Worm (Caenorhabditis elegans) whole organism, L2 larva: ENCODE data around the gene ZK593.3.

Experiments
- F13H6.1 ChIP-seq: sonication (generic microtip); optimal IDR thresholded peaks from 2 replicates; lab custom pipeline; 2016; ENCODE audit warnings: missing genetic modification characterization, missing compliant biosample characterization
- Y55F3AM.14 ChIP-seq: fragments of 200-800 bp; sonication (Bioruptor generic); optimal IDR thresholded peaks from 2 replicates; lab custom pipeline; 2018; ENCODE audit warnings: mild to moderate bottlenecking, missing genetic modification characterization, missing compliant biosample characterization
- alr-1 ChIP-seq: fragments of 150-350 bp; optimal IDR thresholded peaks from 2 replicates; lab custom pipeline; 2014; ENCODE audit warnings: missing biosample characterization, missing genetic modification characterization
- aly-2 ChIP-seq: fragments of 150-350 bp; optimal IDR thresholded peaks from 2 replicates; lab custom pipeline; 2014; ENCODE audit warnings: missing biosample characterization, missing genetic modification characterization
- ama-1 ChIP-seq: fragments of 150-350 bp; optimal IDR thresholded peaks from 2 replicates; lab custom pipeline; 2018; ENCODE audit warnings: inconsistent platforms
- blmp-1 ChIP-seq: sonication (generic microtip); optimal IDR thresholded peaks from 2 replicates; lab custom pipeline; 2017; ENCODE audit warnings: missing genetic modification characterization, mild to moderate bottlenecking, missing compliant biosample characterization, antibody characterized with exemption, moderate library complexity; ENCODE audit not compliant: insufficient read depth
- ceh-16 ChIP-seq: fragments of 150-350 bp; optimal IDR thresholded peaks from 2 replicates; lab custom pipeline; 2014; ENCODE audit warnings: missing biosample characterization, missing genetic modification characterization
- ceh-82 ChIP-seq: fragments of 150-350 bp; optimal IDR thresholded peaks from 2 replicates; lab custom pipeline; 2014; ENCODE audit warnings: missing biosample characterization, missing genetic modification characterization
- crh-2 ChIP-seq: sonication (generic microtip); optimal IDR thresholded peaks from 2 replicates; lab custom pipeline; 2017; ENCODE audit warnings: missing biosample characterization, missing genetic modification characterization
- dmd-4 ChIP-seq: sonication (generic microtip); optimal IDR thresholded peaks from 2 replicates; lab custom pipeline; 2017; ENCODE audit warnings: missing biosample characterization, missing genetic modification characterization
- egl-27 ChIP-seq: sonication (generic microtip); optimal IDR thresholded peaks from 3 replicates; lab custom pipeline; 2017; ENCODE audit warnings: missing biosample characterization, missing genetic modification reagents, missing genetic modification characterization
- elt-1 ChIP-seq: fragments of 150-350 bp; optimal IDR thresholded peaks from 2 replicates; lab custom pipeline; 2014; ENCODE audit warnings: missing biosample characterization, missing genetic modification characterization
- elt-3 ChIP-seq: sonication (generic microtip); optimal IDR thresholded peaks from 2 replicates; lab custom pipeline; 2017; ENCODE audit warnings: missing biosample characterization, missing genetic modification characterization
- fos-1 ChIP-seq: fragments of 150-350 bp; optimal IDR thresholded peaks from 2 replicates; lab custom pipeline; 2014; ENCODE audit warnings: missing biosample characterization, missing genetic modification characterization
- lin-11 ChIP-seq: fragments of 150-350 bp; sonication (generic microtip); optimal IDR thresholded peaks from 2 replicates; lab custom pipeline; 2014; ENCODE audit warnings: missing biosample characterization, missing genetic modification characterization, inconsistent platforms, mixed read lengths
- lin-13 ChIP-seq: fragments of 150-350 bp; optimal IDR thresholded peaks from 2 replicates; lab custom pipeline; 2014; ENCODE audit warnings: missing biosample characterization, missing genetic modification reagents, missing genetic modification characterization
- lin-39 ChIP-seq: fragments of 150-350 bp; optimal IDR thresholded peaks from 2 replicates; lab custom pipeline; 2014; ENCODE audit warnings: missing biosample characterization, missing genetic modification reagents, missing genetic modification characterization
- mab-5 ChIP-seq: fragments of 150-350 bp; optimal IDR thresholded peaks from 2 replicates; lab custom pipeline; 2014; ENCODE audit warnings: missing biosample characterization, missing genetic modification characterization
- mbf-1 ChIP-seq: sonication (generic microtip); optimal IDR thresholded peaks from 2 replicates; lab custom pipeline; 2017; ENCODE audit warnings: missing biosample characterization, missing genetic modification characterization
- nhr-10 ChIP-seq: sonication (generic microtip); optimal IDR thresholded peaks from 2 replicates; lab custom pipeline; 2017; ENCODE audit warnings: missing biosample characterization, missing genetic modification characterization
- nhr-11 ChIP-seq: fragments of 150-350 bp; optimal IDR thresholded peaks from 2 replicates; lab custom pipeline; 2014; ENCODE audit warnings: missing biosample characterization, missing genetic modification characterization
- nhr-129 ChIP-seq: fragments of 150-350 bp; optimal IDR thresholded peaks from 2 replicates; lab custom pipeline; 2014; ENCODE audit warnings: missing biosample characterization, missing genetic modification characterization
- nhr-21 ChIP-seq: fragments of 150-350 bp; optimal IDR thresholded peaks from 2 replicates; lab custom pipeline; 2014; ENCODE audit warnings: missing biosample characterization, missing genetic modification characterization
- nhr-25 ChIP-seq: fragments of 150-350 bp; sonication (generic microtip); optimal IDR thresholded peaks from 3 replicates; lab custom pipeline; 2014; ENCODE audit warnings: missing biosample characterization, missing genetic modification characterization
- peb-1 ChIP-seq: fragments of 150-350 bp; optimal IDR thresholded peaks from 2 replicates; lab custom pipeline; 2014; ENCODE audit warnings: missing biosample characterization, missing genetic modification characterization
- sem-4 ChIP-seq: fragments of 150-350 bp; optimal IDR thresholded peaks from 2 replicates; lab custom pipeline; 2014; ENCODE audit warnings: missing biosample characterization, missing genetic modification reagents, missing genetic modification characterization
- skn-1 ChIP-seq: sonication (generic microtip); optimal IDR thresholded peaks from 2 replicates; lab custom pipeline; 2017; ENCODE audit warnings: missing biosample characterization, missing genetic modification characterization
- sma-3 ChIP-seq: sonication (generic microtip); optimal IDR thresholded peaks from 2 replicates; lab custom pipeline; 2016; ENCODE audit warnings: missing genetic modification reagents, missing genetic modification characterization, missing compliant biosample characterization
- sma-9 ChIP-seq, 2 experiments: fragments of 150-350 bp in 1 of 2; sonication (generic microtip) in 1 of 2; optimal IDR thresholded peaks; 2 replicates each; lab custom pipeline; 2014 to 2016; ENCODE audit warnings: missing genetic modification characterization in 2 of 2, mild to moderate bottlenecking in 1 of 2, missing biosample characterization in 1 of 2, missing compliant biosample characterization in 1 of 2, missing genetic modification reagents in 1 of 2, moderate library complexity in 1 of 2
- snpc-4 ChIP-seq: fragments of 150-350 bp; optimal IDR thresholded peaks from 2 replicates; lab custom pipeline; 2014; ENCODE audit warnings: missing biosample characterization, missing genetic modification characterization
- unc-55 ChIP-seq: fragments of 150-350 bp; sonication (generic microtip); optimal IDR thresholded peaks from 3 replicates; lab custom pipeline; 2014; ENCODE audit warnings: missing biosample characterization, missing genetic modification reagents, missing genetic modification characterization
- unc-62 ChIP-seq: fragments of 150-350 bp; optimal IDR thresholded peaks from 2 replicates; lab custom pipeline; 2014; ENCODE audit warnings: missing biosample characterization, missing genetic modification reagents, missing genetic modification characterization
- zag-1 ChIP-seq: fragments of 150-350 bp; optimal IDR thresholded peaks from 2 replicates; lab custom pipeline; 2014; ENCODE audit warnings: missing biosample characterization, missing genetic modification characterization
- ztf-1 ChIP-seq: fragments of 200-800 bp; sonication (Bioruptor generic); conservative IDR thresholded peaks from 2 replicates; pipeline ENCODE4 v1.3.6; 2022; ENCODE audit warnings: missing genetic modification characterization, missing compliant biosample characterization
- ztf-4 ChIP-seq: fragments of 150-350 bp; optimal IDR thresholded peaks from 2 replicates; lab custom pipeline; 2014; ENCODE audit warnings: missing biosample characterization, missing genetic modification characterization

The ZK593.3 gene

ce11 chrIV:10900083-10900482 is 15.4 kb upstream of the ZK593.3 start, which contains the start of gene srlf-30:
Gene srlf-30 (plus strand): TSS chrIV:10900383.
- TF ChIP-seq elt-3 (no peak), nhr-25 (tag; lab: Kevin White, UChicago) (no peak), peb-1 (tag; lab: Kevin White, UChicago) (no peak), ceh-82 (tag; lab: Kevin White, UChicago) (no peak), lin-11 (tag; lab: Kevin White, UChicago) (no peak), skn-1 (tag; lab: Kevin White, UChicago) (no peak), lin-13 (GFP tag; lab: Kevin White, UChicago) (no peak), ceh-16 (tag; lab: Kevin White, UChicago) (no peak), unc-55 (GFP tag; lab: Kevin White, UChicago) (no peak), ztf-4 (tag; lab: Kevin White, UChicago) (no peak), egl-27 (tag; lab: Kevin White, UChicago) (no peak), snpc-4 (no peak), dmd-4 (tag; lab: Kevin White, UChicago) (no peak), zag-1 (tag; lab: Kevin White, UChicago) (no peak), aly-2 (tag; lab: Kevin White, UChicago) (no peak), unc-62 (GFP tag; lab: Kevin White, UChicago) (no peak), F13H6.1 (tag; lab: Kevin White, UChicago) (no peak), elt-1 (tag; lab: Kevin White, UChicago) (no peak), nhr-10 (no peak)

DNA sequence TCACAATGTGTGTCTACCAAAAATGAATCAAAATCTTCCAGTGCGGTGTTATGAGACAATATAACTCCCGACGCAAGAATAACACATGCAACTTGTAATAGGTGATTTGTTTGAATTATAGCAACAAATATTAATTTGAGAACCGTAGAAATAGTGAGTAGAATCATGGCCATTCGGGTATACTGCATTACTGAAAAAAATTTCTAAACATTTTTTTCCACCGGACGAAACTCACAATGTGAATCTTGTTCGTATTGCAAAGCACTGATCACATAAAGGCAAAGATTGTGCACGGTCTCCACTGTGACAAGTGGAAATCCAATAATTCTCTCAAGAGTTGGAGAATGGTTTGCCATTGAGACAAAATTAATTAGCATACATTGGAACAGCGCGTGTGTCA is 13.0 kb upstream of the ZK593.3 start:
- TF ChIP-seq aly-2 (tag; lab: Kevin White, UChicago), result no peak
- TF ChIP-seq lin-13 (GFP tag; lab: Kevin White, UChicago), result no peak
- TF ChIP-seq mbf-1 (tag; lab: Kevin White, UChicago), result no peak
- TF ChIP-seq elt-3, result no peak
- no peak for TF ChIP-seq Y55F3AM.14 (GFP tag; lab: Kevin White, UChicago)
- no peak for TF ChIP-seq ceh-16 (tag; lab: Kevin White, UChicago)
- TF ChIP-seq snpc-4, result no peak
- no peak for TF ChIP-seq crh-2 (tag; lab: Kevin White, UChicago)
- no peak for TF ChIP-seq egl-27 (tag; lab: Kevin White, UChicago)
- no peak for TF ChIP-seq nhr-21 (tag; lab: Kevin White, UChicago)
- no peak for TF ChIP-seq nhr-129
- TF ChIP-seq ceh-82 (tag; lab: Kevin White, UChicago), result no peak
- no peak for TF ChIP-seq peb-1 (tag; lab: Kevin White, UChicago)
- no peak for TF ChIP-seq skn-1 (tag; lab: Kevin White, UChicago)
- TF ChIP-seq ama-1 (lab: Kevin White, UChicago), result no peak
- TF ChIP-seq lin-39, result no peak
- TF ChIP-seq blmp-1 (tag; lab: Kevin White, UChicago), result no peak

DNA sequence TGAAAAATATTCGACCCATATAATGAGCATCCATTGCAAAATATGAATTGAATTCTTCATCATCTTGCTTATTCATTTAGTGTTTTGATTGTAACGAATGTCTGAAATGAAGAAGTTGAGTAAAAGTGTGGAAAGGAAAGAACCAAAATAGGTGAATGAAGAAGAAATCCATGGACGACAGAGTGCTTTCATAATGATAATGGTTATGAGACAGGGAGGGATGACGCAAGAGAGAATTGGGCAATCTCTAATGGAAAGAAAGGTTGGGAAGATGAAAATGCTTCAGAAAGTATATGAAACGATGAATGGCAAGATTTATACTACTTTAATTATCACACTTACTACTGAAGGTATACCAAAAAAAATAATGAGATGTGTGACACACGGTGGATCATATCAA is 11.2 kb upstream of the ZK593.3 start, which contains the start of gene ZK596.3:
ZK596.3 (minus strand) TSS at position 101 of the 400 bp plus-strand sequence.
- no peak for TF ChIP-seq nhr-10
- TF ChIP-seq sma-9 (GFP tag; optimal IDR thresholded peaks at IDR 0.05; lab: Kevin White, UChicago), result no peak
- TF ChIP-seq sma-9 (tag; optimal IDR thresholded peaks at IDR 0.05; lab: Kevin White, UChicago), result no peak

DNA sequence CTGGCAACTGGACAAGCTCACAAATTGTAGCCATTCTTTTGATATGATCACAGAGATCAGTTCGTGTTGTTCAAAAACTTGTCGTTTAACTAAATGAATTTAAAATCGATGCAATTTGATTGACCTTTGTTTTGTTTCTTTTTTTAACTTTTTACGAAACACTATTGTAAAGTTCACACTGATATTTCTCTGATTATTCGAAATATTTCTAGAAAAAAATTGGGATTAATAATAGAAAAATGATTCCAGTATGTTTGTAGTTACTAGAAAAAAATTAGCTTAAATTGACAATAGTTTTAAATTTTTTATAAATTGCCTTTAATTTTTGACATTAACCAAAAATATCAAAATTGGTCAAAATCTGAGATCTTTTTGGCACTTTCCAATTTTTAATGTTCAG is 6.3 kb upstream of the ZK593.3 start, which contains the start of gene ZK596.2:
ZK596.2 (minus strand) TSS at position 101 of the 400 bp plus-strand sequence.
- TF ChIP-seq nhr-21 (tag; lab: Kevin White, UChicago) (no peak), mab-5 (tag; lab: Kevin White, UChicago) (no peak), ama-1 (lab: Kevin White, UChicago) (no peak), sem-4 (tag; lab: Kevin White, UChicago) (no peak)

- TF ChIP-seq sem-4 (tag; lab: Kevin White, UChicago) (no peak), sma-3 (peak; percentile 48), ceh-82 (tag; lab: Kevin White, UChicago) (no peak), unc-55 (GFP tag; lab: Kevin White, UChicago) (no peak), nhr-129 (peak; percentile 45), blmp-1 (tag; lab: Kevin White, UChicago) (no peak), alr-1 (tag; lab: Kevin White, UChicago) (no peak), elt-3 (no peak), nhr-11 (tag; lab: Kevin White, UChicago) (no peak), F13H6.1 (tag; lab: Kevin White, UChicago) (no peak), fos-1 (tag; lab: Kevin White, UChicago) (peak; percentile 70), crh-2 (tag; lab: Kevin White, UChicago) (peak; percentile 64), ceh-16 (tag; lab: Kevin White, UChicago) (no peak), ztf-1 (no peak), nhr-25 (tag; lab: Kevin White, UChicago) (no peak), sma-9 (GFP tag; optimal IDR thresholded peaks at IDR 0.05; lab: Kevin White, UChicago) (peak; percentile 78), sma-9 (tag; optimal IDR thresholded peaks at IDR 0.05; lab: Kevin White, UChicago) (no peak)
Observed at ce11 chrIV:10909708-10910107, 5.8 kb upstream of the ZK593.3 start, which contains the start of gene pyk-2. Gene pyk-2 (plus strand): TSS chrIV:10909913.
